Worm (Caenorhabditis elegans) whole organism, L4/young adult: Measurements from ENCODE around the gene lec-10.

ENCODE experiments used
- W03F9.2 ChIP-seq: fragments of 150-350 bp; optimal IDR thresholded peaks from 2 replicates; lab custom pipeline; 2014; ENCODE audit warnings: missing biosample characterization, missing genetic modification characterization
- dao-5 ChIP-seq: sonication (generic microtip); optimal IDR thresholded peaks from 2 replicates; lab custom pipeline; 2016; ENCODE audit warnings: missing genotype, missing genetic modification characterization, moderate library complexity, missing compliant biosample characterization
- him-1 ChIP-seq: sonication (generic microtip); optimal IDR thresholded peaks from 2 replicates; lab custom pipeline; 2016; ENCODE audit warnings: missing genotype, missing genetic modification reagents, missing genetic modification characterization, missing compliant biosample characterization

ce11 chrV:6496611-6497158 is 7.8 kb upstream of the lec-10 start, which contains the start of gene dgtr-1:
- TF ChIP-seq him-1 (tag; lab: Kevin White, UChicago) (no peak), W03F9.2 (tag; lab: Kevin White, UChicago) (peak; percentile 23), dao-5 (tag; lab: Kevin White, UChicago) (no peak)
